Fruit fly (Drosophila melanogaster) S2 (cell line): ENCODE data around the gene BNIP3.
"Not testable (repeated sequence)": the region's sequence is repeated elsewhere in the genome, so short reads cannot be mapped to it uniquely, and the experiment has no call there.

Experiments
- CG8478 ChIP-seq: fragments of >200 bp; optimal IDR thresholded peaks from 2 replicates; lab custom pipeline; 2018
- CTCF ChIP-seq, 2 experiments: fragments of >200 bp; optimal IDR thresholded peaks; 2 replicates each; lab custom pipeline; 2018

Gene BNIP3

dm6 chr3L:20516519-20517178, 2.5 kb downstream of the BNIP3 start:
- TF ChIP-seq CTCF (optimal IDR thresholded peaks at IDR 0.05; lab: Kevin White, UChicago) (peak; percentile 39 to 42), CG8478 (lab: Kevin White, UChicago) (no peak)

- TF ChIP-seq CG8478 (lab: Kevin White, UChicago) (no peak), CTCF (optimal IDR thresholded peaks at IDR 0.05; lab: Kevin White, UChicago) (no peak)
Measured at dm6 chr3L:20514101-20514500, 5.1 kb downstream of the BNIP3 start.

- no peak for TF ChIP-seq CTCF (optimal IDR thresholded peaks at IDR 0.05; lab: Kevin White, UChicago)
- TF ChIP-seq CG8478 (lab: Kevin White, UChicago), result no peak
Measured at dm6 chr3L:20511499-20512108, 7.6 kb downstream of the BNIP3 start.

dm6 chr3L:20509121-20509934, 9.9 kb downstream of the BNIP3 start:
- TF ChIP-seq CG8478 (lab: Kevin White, UChicago) (no peak), CTCF (optimal IDR thresholded peaks at IDR 0.05; lab: Kevin White, UChicago) (no peak)

- no peak for TF ChIP-seq CTCF (optimal IDR thresholded peaks at IDR 0.05; lab: Kevin White, UChicago)
- no peak for TF ChIP-seq CG8478 (lab: Kevin White, UChicago)
Measured at dm6 chr3L:20508136-20508635, 11.0 kb downstream of the BNIP3 start.

dm6 chr3L:20507552-20507951, 11.6 kb downstream of the BNIP3 start:
- TF ChIP-seq CG8478 (lab: Kevin White, UChicago), result no peak
- no peak for TF ChIP-seq CTCF (optimal IDR thresholded peaks at IDR 0.05; lab: Kevin White, UChicago)

dm6 chr3L:20505732-20506131, 13.5 kb downstream of the BNIP3 start, which contains the start of gene CG5078:
CG5078 (plus strand) TSS chr3L:20506032.
- TF ChIP-seq CTCF (optimal IDR thresholded peaks at IDR 0.05; lab: Kevin White, UChicago), result no peak
- no peak for TF ChIP-seq CG8478 (lab: Kevin White, UChicago)

dm6 chr3L:20503886-20504285, 15.3 kb downstream of the BNIP3 start, which contains the start of gene CG17637:
CG17637 (plus strand) TSS chr3L:20504186.
- not testable (repeated sequence) for TF ChIP-seq CG8478 (lab: Kevin White, UChicago); CTCF (optimal IDR thresholded peaks at IDR 0.05; lab: Kevin White, UChicago)

- no peak for TF ChIP-seq CG8478 (lab: Kevin White, UChicago)
- TF ChIP-seq CTCF (optimal IDR thresholded peaks at IDR 0.05; lab: Kevin White, UChicago), result no peak
Measured at dm6 chr3L:20503256-20503655, 15.9 kb downstream of the BNIP3 start.

dm6 chr3L:20499536-20499935, 19.7 kb downstream of the BNIP3 start, which contains the start of gene CG18281:
CG18281 (plus strand) TSS chr3L:20499836.
- TF ChIP-seq CTCF (optimal IDR thresholded peaks at IDR 0.05; lab: Kevin White, UChicago); CG8478 (lab: Kevin White, UChicago): not testable (repeated sequence)

- TF ChIP-seq CG8478 (lab: Kevin White, UChicago) (no peak), CTCF (optimal IDR thresholded peaks at IDR 0.05; lab: Kevin White, UChicago) (peak; percentile 81 to 84)
Measured at dm6 chr3L:20498204-20498603, 21.0 kb downstream of the BNIP3 start.

dm6 chr3L:20497124-20497996, 21.8 kb downstream of the BNIP3 start, which contains the start of gene CG32425:
CG32425 (plus strand) TSS chr3L:20497323.
- TF ChIP-seq CG8478 (lab: Kevin White, UChicago) (no peak), CTCF (optimal IDR thresholded peaks at IDR 0.05; lab: Kevin White, UChicago) (peak; percentile 14 to 39)

- TF ChIP-seq CG8478 (lab: Kevin White, UChicago) (no peak), CTCF (optimal IDR thresholded peaks at IDR 0.05; lab: Kevin White, UChicago) (peak in 1 of 2 experiments; percentile 27)
Measured at dm6 chr3L:20494780-20495591, 24.2 kb downstream of the BNIP3 start, which contains the start of gene ZnT77C. ZnT77C (minus strand) TSS chr3L:20494921.
